Fruit fly (Drosophila melanogaster) whole organism, prepupa: ENCODE data around the gene CSN5.

Experiments used
- Eip93F ChIP-seq: fragments of 200-800 bp; sonication (Bioruptor generic); optimal IDR thresholded peaks from 2 replicates; lab custom pipeline; 2016; ENCODE audit warnings: missing biosample characterization, mild to moderate bottlenecking, missing genetic modification characterization
- Hr39 ChIP-seq: fragments of 200-800 bp; sonication (Bioruptor generic); optimal IDR thresholded peaks from 2 replicates; lab custom pipeline; 2016; ENCODE audit warnings: missing biosample characterization, missing genetic modification characterization

DNA sequence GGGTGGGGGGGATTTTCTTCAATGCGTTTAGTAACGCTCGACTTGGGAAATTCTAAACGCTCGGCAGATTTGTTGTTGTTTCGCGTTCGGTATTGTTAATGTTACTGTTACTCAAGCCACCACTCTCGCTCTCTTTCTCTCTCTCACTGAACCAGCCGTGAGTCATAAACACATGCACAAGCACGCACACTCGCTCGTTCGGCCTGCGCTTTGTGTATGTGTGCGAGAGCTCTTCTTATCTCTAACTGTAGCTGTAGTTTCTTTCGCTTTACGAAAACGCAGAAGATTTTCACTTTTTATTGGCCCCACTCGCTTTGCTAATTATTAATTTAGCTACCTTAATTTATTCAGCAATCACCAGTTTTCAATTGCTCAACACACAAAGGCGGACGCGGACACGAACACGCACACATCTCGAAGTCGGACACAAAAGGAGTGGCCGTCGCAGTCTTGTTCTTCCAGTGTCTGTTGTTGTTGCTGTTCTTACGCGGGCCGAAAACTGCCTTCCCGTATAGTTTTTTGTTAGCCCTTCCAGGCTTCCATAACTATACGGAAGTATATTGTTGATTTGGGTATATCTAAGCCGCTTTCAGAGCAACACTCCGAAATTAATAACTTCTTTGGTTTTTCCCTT lies 16.8 kb upstream of the CSN5 start:
- no peak for TF ChIP-seq Hr39 (GFP tag; lab: Kevin White, UChicago)
- TF ChIP-seq Eip93F (GFP tag; lab: Kevin White, UChicago), result no peak
